Worm (Caenorhabditis elegans) whole organism, mixed stage, embryonic: ENCODE results near the gene C30H6.8.

Experiments
- ces-1 ChIP-seq: fragments of 150-350 bp; optimal IDR thresholded peaks from 2 replicates; lab custom pipeline; 2014; ENCODE audit warnings: missing biosample characterization, missing genetic modification reagents, missing genetic modification characterization
- elt-1 ChIP-seq: sonication (generic microtip); optimal IDR thresholded peaks from 2 replicates; lab custom pipeline; 2017; ENCODE audit warnings: missing genetic modification characterization, mild to moderate bottlenecking, missing compliant biosample characterization, antibody characterized with exemption, moderate library complexity, borderline replicate concordance; ENCODE audit not compliant: insufficient read depth
- elt-3 ChIP-seq: fragments of 150-350 bp; optimal IDR thresholded peaks from 2 replicates; lab custom pipeline; 2014; ENCODE audit warnings: missing biosample characterization, missing genetic modification characterization
- flh-1 ChIP-seq: fragments of 200-800 bp; sonication (Bioruptor generic); optimal IDR thresholded peaks from 2 replicates; lab custom pipeline; 2018; ENCODE audit warnings: mild to moderate bottlenecking, missing genetic modification characterization, moderate library complexity, missing compliant biosample characterization
- lin-32 ChIP-seq: fragments of 200-800 bp; sonication (Bioruptor generic); optimal IDR thresholded peaks from 2 replicates; lab custom pipeline; 2018; ENCODE audit warnings: mild to moderate bottlenecking, missing genetic modification characterization, missing compliant biosample characterization
- lsy-2 ChIP-seq: fragments of 150-350 bp; optimal IDR thresholded peaks from 2 replicates; lab custom pipeline; 2014; ENCODE audit warnings: missing biosample characterization, missing genetic modification characterization
- nhr-12 ChIP-seq: fragments of 150-350 bp; optimal IDR thresholded peaks from 2 replicates; lab custom pipeline; 2014; ENCODE audit warnings: missing biosample characterization, missing genetic modification characterization
- nhr-237 ChIP-seq: fragments of 150-350 bp; optimal IDR thresholded peaks from 2 replicates; lab custom pipeline; 2014; ENCODE audit warnings: missing biosample characterization, missing genetic modification characterization
- nhr-28 ChIP-seq: fragments of 150-350 bp; optimal IDR thresholded peaks from 2 replicates; lab custom pipeline; 2014; ENCODE audit warnings: missing biosample characterization, missing genetic modification characterization
- nhr-76 ChIP-seq: sonication (generic microtip); optimal IDR thresholded peaks from 2 replicates; lab custom pipeline; 2017; ENCODE audit warnings: missing biosample characterization, missing genetic modification characterization
- pha-4 ChIP-seq: fragments of 150-350 bp; optimal IDR thresholded peaks from 2 replicates; lab custom pipeline; 2018; ENCODE audit warnings: missing biosample characterization, missing genetic modification reagents, missing genetic modification characterization
- snpc-4 ChIP-seq: fragments of 150-350 bp; optimal IDR thresholded peaks from 2 replicates; lab custom pipeline; 2014; ENCODE audit warnings: missing biosample characterization, missing genetic modification characterization
- zip-8 ChIP-seq: fragments of 150-350 bp; optimal IDR thresholded peaks from 2 replicates; lab custom pipeline; 2014; ENCODE audit warnings: missing biosample characterization, missing genetic modification characterization
- ztf-11 ChIP-seq: fragments of 150-350 bp; optimal IDR thresholded peaks from 2 replicates; lab custom pipeline; 2014; ENCODE audit warnings: missing biosample characterization, missing genetic modification characterization

DNA sequence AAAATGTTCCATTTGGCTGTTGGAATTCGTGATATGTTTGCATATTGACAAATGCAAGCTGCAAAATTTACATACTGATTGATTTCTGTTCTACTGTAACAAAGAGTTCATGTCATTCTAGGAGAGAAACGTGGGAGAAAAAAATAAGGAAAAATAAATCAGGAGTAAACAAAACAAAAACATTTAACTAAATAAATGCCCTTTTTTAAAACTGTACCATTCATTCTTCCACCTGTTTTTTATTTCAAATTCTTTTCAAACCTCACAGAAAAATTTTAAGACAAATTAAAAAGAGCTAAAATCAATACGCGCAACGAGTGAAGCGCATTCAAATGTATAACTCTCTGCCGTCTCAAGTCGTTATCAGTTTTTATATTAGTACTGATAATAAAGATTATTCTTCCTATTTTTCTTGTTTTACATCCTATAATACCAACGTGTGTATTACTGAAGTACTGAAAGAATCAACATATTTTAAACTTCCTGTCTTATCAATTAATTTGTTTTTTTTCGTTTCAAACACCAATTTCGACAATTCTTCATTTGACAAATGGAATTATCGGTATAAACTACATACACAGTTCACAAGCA is 43.1 kb upstream of the C30H6.8 start, which contains the start of gene C49C3.10:
- TF ChIP-seq ztf-11 (tag; lab: Kevin White, UChicago), result no peak
- TF ChIP-seq pha-4 (tag; lab: Kevin White, UChicago), result no peak
- TF ChIP-seq flh-1 (GFP tag; lab: Kevin White, UChicago), result no peak
- TF ChIP-seq zip-8 (tag; lab: Kevin White, UChicago), result no peak
- TF ChIP-seq nhr-12 (tag; lab: Kevin White, UChicago), result no peak
- no peak for TF ChIP-seq nhr-237
- TF ChIP-seq lin-32, result no peak
- no peak for TF ChIP-seq elt-3 (tag; lab: Kevin White, UChicago)
- no peak for TF ChIP-seq nhr-76 (tag; lab: Kevin White, UChicago)
- TF ChIP-seq elt-1 (tag; lab: Kevin White, UChicago), result no peak
- no peak for TF ChIP-seq snpc-4
- no peak for TF ChIP-seq ces-1
- no peak for TF ChIP-seq nhr-28 (tag; lab: Kevin White, UChicago)
- no peak for TF ChIP-seq lsy-2 (tag; lab: Kevin White, UChicago)
